Worm (Caenorhabditis elegans): ENCODE measurements around the gene taf-13.

taf-13 gene

ce11 chrII:10578843-10579430 is 26.5 kb downstream of the taf-13 start, which contains the start of gene rpb-6:
Gene rpb-6, plus strand, starts transcription at chrII:10579380.
- TF ChIP-seq W03F9.2 (tag; optimal IDR thresholded peaks at IDR 0.05): no peak
- TF ChIP-seq him-1 (tag; optimal IDR thresholded peaks at IDR 0.05): no peak
- no peak for TF ChIP-seq dao-5 (tag; optimal IDR thresholded peaks at IDR 0.05)

DNA sequence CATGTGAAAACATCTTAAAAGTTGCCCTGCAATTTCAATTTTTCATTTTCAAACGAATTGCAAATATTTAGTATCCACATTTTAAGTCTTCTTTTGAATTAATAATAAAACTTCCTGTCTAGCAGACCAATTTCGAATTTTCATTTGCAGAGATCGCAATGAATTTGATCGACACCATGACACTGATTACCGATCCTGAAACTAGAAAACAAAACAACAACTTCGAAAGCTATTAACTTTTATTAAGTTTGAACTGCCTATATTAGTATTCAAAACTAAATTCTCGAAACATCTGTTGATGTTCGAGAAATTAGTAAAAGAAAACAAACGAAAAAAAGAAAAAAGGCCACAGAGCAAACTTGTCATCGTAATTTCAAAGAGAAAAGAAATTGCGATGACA is 31.2 kb downstream of the taf-13 start:
- TF ChIP-seq him-1 (tag; optimal IDR thresholded peaks at IDR 0.05): no peak
- no peak for TF ChIP-seq dao-5 (tag; optimal IDR thresholded peaks at IDR 0.05)
- TF ChIP-seq W03F9.2 (tag; optimal IDR thresholded peaks at IDR 0.05): no peak

DNA sequence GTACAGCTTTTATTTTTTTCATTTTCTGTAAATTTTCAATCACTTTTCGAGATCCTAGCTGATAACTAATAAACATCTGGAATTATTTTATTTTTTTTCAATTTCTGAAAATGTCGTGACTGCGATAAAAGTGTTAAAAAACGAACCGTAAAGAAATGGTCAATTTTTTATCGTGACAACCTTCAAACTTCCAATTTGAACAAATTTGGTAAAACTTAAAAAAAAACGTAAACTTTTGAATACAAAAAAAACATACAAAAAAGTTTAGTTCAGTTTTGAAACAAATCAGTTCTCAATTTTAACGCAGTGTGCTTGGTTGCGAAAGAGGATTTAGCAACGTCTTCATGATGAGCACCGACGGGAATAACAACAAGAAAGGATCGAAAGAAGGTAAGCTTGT is 33.4 kb downstream of the taf-13 start, which contains the start of gene C06A1.3:
Gene C06A1.3, plus strand, starts transcription at position 301 of the 400 bp plus-strand sequence.
- TF ChIP-seq W03F9.2 (tag; optimal IDR thresholded peaks at IDR 0.05) (no peak), him-1 (tag; optimal IDR thresholded peaks at IDR 0.05) (no peak), dao-5 (tag; optimal IDR thresholded peaks at IDR 0.05) (no peak)

DNA sequence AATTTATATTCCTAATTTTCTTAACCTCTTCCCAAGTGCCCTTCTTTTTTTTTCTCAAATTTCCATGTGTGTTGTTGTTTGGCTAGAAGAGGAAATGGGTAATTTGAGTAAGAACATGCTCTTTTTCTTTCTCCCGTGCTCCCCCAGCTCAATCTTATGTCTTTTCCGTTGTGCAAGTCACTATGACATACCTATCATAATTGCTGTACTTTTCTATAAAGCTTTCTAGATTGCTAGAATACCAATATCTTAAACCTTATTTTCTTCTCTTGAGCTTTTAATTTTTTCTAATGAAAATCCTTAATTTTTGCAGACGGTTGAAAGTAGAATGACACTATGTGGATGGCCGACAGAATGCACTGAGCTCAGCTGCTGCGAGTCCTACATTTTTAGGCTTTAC is 35.1 kb downstream of the taf-13 start, which contains the start of gene txt-13:
Gene txt-13, plus strand, starts transcription at position 301 of the 400 bp plus-strand sequence.
- TF ChIP-seq dao-5 (tag; optimal IDR thresholded peaks at IDR 0.05): no peak
- no peak for TF ChIP-seq W03F9.2 (tag; optimal IDR thresholded peaks at IDR 0.05)
- TF ChIP-seq him-1 (tag; optimal IDR thresholded peaks at IDR 0.05): no peak

DNA sequence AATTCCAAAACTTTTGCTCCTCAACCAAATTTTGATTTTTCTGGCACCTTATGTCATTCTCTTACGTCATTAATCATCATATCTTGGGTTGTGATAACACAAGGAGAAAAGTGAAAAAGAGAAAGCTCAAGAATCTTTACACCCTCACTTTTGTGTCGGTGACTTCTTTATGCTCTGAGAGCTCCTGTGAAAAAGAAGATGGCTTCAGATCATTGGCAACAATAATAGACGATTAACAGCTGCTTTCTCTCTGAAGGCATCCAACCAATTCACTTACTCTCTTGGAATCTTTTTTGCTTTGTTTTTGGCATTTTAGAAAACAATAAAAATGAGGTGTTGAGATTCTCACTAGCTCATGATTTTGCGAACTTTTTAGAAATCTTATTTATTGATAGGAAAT is 35.9 kb downstream of the taf-13 start:
- TF ChIP-seq W03F9.2 (tag; optimal IDR thresholded peaks at IDR 0.05) (no peak), him-1 (tag; optimal IDR thresholded peaks at IDR 0.05) (no peak), dao-5 (tag; optimal IDR thresholded peaks at IDR 0.05) (no peak)

- TF ChIP-seq him-1 (tag; optimal IDR thresholded peaks at IDR 0.05): no peak
- TF ChIP-seq dao-5 (tag; optimal IDR thresholded peaks at IDR 0.05): no peak
Observed at ce11 chrII:10566458-10566857, 39.0 kb downstream of the taf-13 start.

ce11 chrII:10564578-10564977 is 40.8 kb downstream of the taf-13 start, which contains the start of the genes C06A1.6 and C06A1.7:
Gene C06A1.6, minus strand, starts transcription at chrII:10564678.
Gene C06A1.7, plus strand, starts transcription at chrII:10564891.
- TF ChIP-seq dao-5 (tag; optimal IDR thresholded peaks at IDR 0.05) (no peak), him-1 (tag; optimal IDR thresholded peaks at IDR 0.05) (no peak), W03F9.2 (tag; optimal IDR thresholded peaks at IDR 0.05) (no peak)

DNA sequence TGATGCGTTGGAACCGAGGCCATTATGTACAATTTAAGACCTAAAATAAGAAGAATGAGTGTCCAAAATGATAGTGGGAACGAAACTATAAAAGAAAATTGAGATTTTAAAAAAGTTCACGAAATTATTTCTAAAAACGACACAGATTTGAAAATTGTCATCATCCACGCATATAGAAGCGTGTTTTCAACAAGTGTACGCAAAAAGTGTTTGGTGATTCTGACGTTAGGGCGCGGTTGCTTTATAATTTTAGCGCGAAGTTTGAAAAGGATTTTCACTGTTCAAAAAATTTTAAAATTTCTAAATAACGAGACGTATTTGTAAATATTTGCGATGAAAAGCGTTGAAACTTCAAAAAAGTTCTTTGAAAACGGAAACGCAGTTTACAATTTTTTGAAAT is 42.0 kb downstream of the taf-13 start, which contains the start of gene cdc-48.1:
Gene cdc-48.1, minus strand, starts transcription at position 40 of the 400 bp plus-strand sequence.
- TF ChIP-seq him-1 (tag; optimal IDR thresholded peaks at IDR 0.05) (peak; percentile 100), W03F9.2 (tag; optimal IDR thresholded peaks at IDR 0.05) (peak; percentile 99), dao-5 (tag; optimal IDR thresholded peaks at IDR 0.05) (peak; percentile 80)

- TF ChIP-seq W03F9.2 (tag; optimal IDR thresholded peaks at IDR 0.05) (no peak), him-1 (tag; optimal IDR thresholded peaks at IDR 0.05) (no peak), dao-5 (tag; optimal IDR thresholded peaks at IDR 0.05) (no peak)
Observed at ce11 chrII:10559671-10560184, 45.7 kb downstream of the taf-13 start.

- TF ChIP-seq W03F9.2 (tag; optimal IDR thresholded peaks at IDR 0.05): no peak
- no peak for TF ChIP-seq him-1 (tag; optimal IDR thresholded peaks at IDR 0.05)
- TF ChIP-seq dao-5 (tag; optimal IDR thresholded peaks at IDR 0.05): no peak
Observed at ce11 chrII:10558962-10559415, 46.4 kb downstream of the taf-13 start.

DNA sequence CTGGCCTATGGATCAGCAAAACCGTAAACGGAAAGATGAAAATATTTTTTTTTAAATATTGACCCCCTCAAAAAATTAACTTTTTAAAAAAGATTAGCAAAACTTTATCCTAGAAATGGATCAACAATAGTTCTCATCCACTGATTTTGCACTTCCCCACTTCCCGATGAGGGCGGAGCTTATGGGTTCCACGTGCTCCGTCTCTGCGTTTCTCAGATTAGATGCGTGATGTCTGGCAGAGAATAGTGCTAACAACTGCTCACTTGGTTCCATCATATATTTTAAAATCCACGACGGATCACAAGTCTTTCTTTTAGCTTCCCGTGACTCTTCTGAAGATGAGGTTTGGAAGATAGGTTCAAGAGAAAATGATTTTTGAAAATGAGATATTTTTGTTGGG is 47.1 kb downstream of the taf-13 start:
- TF ChIP-seq dao-5 (tag; optimal IDR thresholded peaks at IDR 0.05) (no peak), him-1 (tag; optimal IDR thresholded peaks at IDR 0.05) (no peak), W03F9.2 (tag; optimal IDR thresholded peaks at IDR 0.05) (no peak)

ce11 chrII:10557206-10557574 is 48.2 kb downstream of the taf-13 start:
- TF ChIP-seq him-1 (tag; optimal IDR thresholded peaks at IDR 0.05) (no peak), W03F9.2 (tag; optimal IDR thresholded peaks at IDR 0.05) (no peak), dao-5 (tag; optimal IDR thresholded peaks at IDR 0.05) (no peak)

DNA sequence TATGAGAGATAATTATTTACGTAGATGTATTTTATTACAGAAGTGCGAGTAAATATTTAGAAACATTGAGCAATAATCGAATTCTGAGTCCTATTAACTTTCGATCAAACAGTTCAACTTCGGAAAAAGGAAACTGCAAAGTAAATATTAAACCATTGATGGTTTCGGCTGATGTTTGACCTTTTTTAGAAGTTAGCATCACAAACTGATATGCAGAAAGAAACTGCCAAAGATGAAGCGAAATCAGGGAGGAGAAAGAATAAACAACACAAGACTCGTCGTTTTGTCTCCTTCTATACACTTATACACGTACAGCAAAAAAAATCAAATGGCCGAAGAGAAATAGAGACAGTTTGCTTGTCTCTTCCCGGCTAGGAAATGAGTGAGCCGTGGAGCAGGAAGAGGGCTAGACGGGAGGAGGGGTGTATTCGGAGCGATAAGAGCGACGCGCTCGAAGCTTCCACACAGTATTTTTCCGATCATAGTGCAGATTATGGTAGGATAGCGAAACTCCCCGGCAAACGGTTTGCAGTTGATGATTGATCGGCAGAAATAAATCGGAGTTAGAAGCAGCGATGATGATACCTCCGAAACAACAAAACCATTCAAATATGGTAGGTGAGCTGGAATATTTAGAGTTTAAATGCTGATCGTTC is 48.7 kb downstream of the taf-13 start:
- TF ChIP-seq W03F9.2 (tag; optimal IDR thresholded peaks at IDR 0.05) (no peak), him-1 (tag; optimal IDR thresholded peaks at IDR 0.05) (no peak), dao-5 (tag; optimal IDR thresholded peaks at IDR 0.05) (no peak)

DNA sequence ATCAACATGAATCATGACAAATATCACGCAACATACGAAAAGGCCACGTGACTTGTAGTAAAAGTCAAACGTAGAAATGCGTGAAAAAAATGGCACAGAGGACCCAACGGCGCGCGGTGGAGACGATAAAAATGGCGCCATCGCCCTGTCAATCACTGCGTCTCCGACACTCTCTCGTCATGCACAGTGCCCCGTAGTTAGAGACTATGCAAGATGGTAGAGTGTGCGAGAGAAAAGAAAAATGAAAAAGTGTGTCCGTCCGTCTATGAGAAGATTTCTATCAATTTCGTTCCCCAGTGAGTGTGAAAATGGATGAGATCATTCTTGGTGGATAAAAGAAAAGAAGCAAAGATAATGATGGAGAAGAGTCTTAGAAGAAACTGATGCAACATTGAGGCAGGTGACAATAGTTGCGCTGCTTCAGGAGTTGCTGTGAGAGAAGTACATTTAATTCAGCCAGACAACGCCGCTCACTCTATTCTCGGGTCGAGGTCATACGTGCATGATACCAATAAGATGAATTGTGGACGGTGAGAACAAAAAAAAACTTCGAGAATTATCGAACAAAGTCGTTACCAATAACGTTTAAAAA is 49.8 kb downstream of the taf-13 start:
- TF ChIP-seq dao-5 (tag; optimal IDR thresholded peaks at IDR 0.05): no peak
- no peak for TF ChIP-seq W03F9.2 (tag; optimal IDR thresholded peaks at IDR 0.05)
- TF ChIP-seq him-1 (tag; optimal IDR thresholded peaks at IDR 0.05): no peak
